Fruit fly (Drosophila melanogaster) Kc167 (cell line): ENCODE results near the gene baf.

Source experiments
- Myc ChIP-seq: fragments of >200 bp; optimal IDR thresholded peaks from 2 replicates; lab custom pipeline; 2017; ENCODE audit warnings: missing external identifiers
- Sin3A ChIP-seq: fragments of >200 bp; optimal IDR thresholded peaks from 2 replicates; lab custom pipeline; 2018; ENCODE audit warnings: missing external identifiers
- h ChIP-seq: fragments of >200 bp; optimal IDR thresholded peaks from 3 replicates; lab custom pipeline; 2018; ENCODE audit warnings: missing external identifiers
- insv ChIP-seq: fragments of >200 bp; optimal IDR thresholded peaks from 3 replicates; lab custom pipeline; 2018; ENCODE audit warnings: missing external identifiers

- TF ChIP-seq insv (lab: Kevin White, UChicago) (no peak), Sin3A (lab: Kevin White, UChicago) (no peak), h (no peak), Myc (lab: Kevin White, UChicago) (no peak)
Observed at dm6 chr2L:7998655-7999054, 30.6 kb upstream of the baf start, which contains the start of gene Sirup.
